Worm (Caenorhabditis elegans) whole organism, L4 larva: ENCODE measurements around the gene Y38H6C.24.
"Not testable (repeated sequence)": the region's sequence is repeated elsewhere in the genome, so short reads cannot be mapped to it uniquely, and the experiment has no call there.

Experiments used
- F10B5.3 ChIP-seq: sonication (generic microtip); optimal IDR thresholded peaks from 2 replicates; lab custom pipeline; 2016; ENCODE audit warnings: mild to moderate bottlenecking, missing genetic modification characterization, missing compliant biosample characterization
- F37D6.2 ChIP-seq: sonication (generic microtip); optimal IDR thresholded peaks from 2 replicates; lab custom pipeline; 2016; ENCODE audit warnings: mild to moderate bottlenecking, missing genetic modification characterization, missing compliant biosample characterization
- F44E2.7 ChIP-seq: fragments of 200-800 bp; sonication (Bioruptor generic); IDR thresholded peaks from 2 replicates; pipeline ENCODE4 v2.1.2; 2022; ENCODE audit warnings: missing genetic modification characterization, missing compliant biosample characterization
- T26A8.4 ChIP-seq: fragments of 200-800 bp; sonication (Bioruptor generic); IDR thresholded peaks from 2 replicates; pipeline ENCODE4 v1.3.6; 2022; ENCODE audit warnings: missing genetic modification characterization, missing compliant biosample characterization
- Y5F2A.4 ChIP-seq: fragments of 200-800 bp; sonication (Bioruptor generic); optimal IDR thresholded peaks from 2 replicates; lab custom pipeline; 2018; ENCODE audit warnings: mild to moderate bottlenecking, missing genetic modification characterization, missing compliant biosample characterization
- aha-1 ChIP-seq: fragments of 150-350 bp; peaks from one replicate; lab custom pipeline; 2014; ENCODE audit warnings: missing biosample characterization, missing genetic modification characterization
- arid-1 ChIP-seq: fragments of 200-800 bp; sonication (Bioruptor generic); conservative IDR thresholded peaks from 2 replicates; pipeline ENCODE4 v1.3.6; 2022; ENCODE audit warnings: missing genetic modification reagents, missing genetic modification characterization, missing compliant biosample characterization
- attf-4 ChIP-seq: sonication (generic microtip); optimal IDR thresholded peaks from 3 replicates; lab custom pipeline; 2017; ENCODE audit warnings: missing biosample characterization, missing genetic modification characterization
- ceh-20 ChIP-seq: fragments of 200-800 bp; sonication (Bioruptor generic); IDR thresholded peaks from 2 replicates; pipeline ENCODE4 v1.3.6; 2022; ENCODE audit warnings: missing genetic modification reagents, missing genetic modification characterization, missing compliant biosample characterization
- ceh-44 ChIP-seq: fragments of 200-800 bp; sonication (Bioruptor generic); IDR thresholded peaks from 2 replicates; pipeline ENCODE4 v1.3.6; 2022; ENCODE audit warnings: missing genetic modification reagents, missing genetic modification characterization, missing compliant biosample characterization
- ceh-62 ChIP-seq: sonication (generic microtip); optimal IDR thresholded peaks from 2 replicates; lab custom pipeline; 2017; ENCODE audit warnings: missing biosample characterization, missing genetic modification characterization
- ces-1 ChIP-seq: fragments of 150-350 bp; sonication (generic microtip); optimal IDR thresholded peaks from 4 replicates; lab custom pipeline; 2014; ENCODE audit warnings: missing biosample characterization, missing genetic modification reagents, missing genetic modification characterization
- daf-16 ChIP-seq, 3 experiments: sonication (generic microtip); optimal IDR thresholded peaks; 2 replicates each; lab custom pipeline; 2016 to 2017; ENCODE audit warnings: missing genetic modification characterization in 3 of 3, missing genetic modification reagents in 3 of 3, mild to moderate bottlenecking in 2 of 3, missing compliant biosample characterization in 2 of 3, missing biosample characterization in 1 of 3, moderate library complexity in 1 of 3
- daf-19 ChIP-seq: fragments of 200-800 bp; sonication (Bioruptor generic); conservative IDR thresholded peaks from 2 replicates; pipeline ENCODE4 v1.3.6; 2022; ENCODE audit warnings: missing genetic modification characterization, missing compliant biosample characterization
- dmd-6 ChIP-seq: fragments of 200-800 bp; sonication (Bioruptor generic); IDR thresholded peaks from 2 replicates; pipeline ENCODE4 v1.3.6; 2022; ENCODE audit warnings: missing genetic modification reagents, missing genetic modification characterization, missing compliant biosample characterization
- dmd-8 ChIP-seq: fragments of 200-800 bp; sonication (Bioruptor generic); IDR thresholded peaks from 2 replicates; pipeline ENCODE4 v1.3.6; 2022; ENCODE audit warnings: missing genetic modification characterization, missing compliant biosample characterization
- dve-1 ChIP-seq: sonication (generic microtip); optimal IDR thresholded peaks from 2 replicates; lab custom pipeline; 2017; ENCODE audit warnings: antibody characterized with exemption, mild to moderate bottlenecking, missing genetic modification characterization, missing compliant biosample characterization; ENCODE audit not compliant: insufficient read depth
- hif-1 ChIP-seq, 2 experiments: sonication (generic microtip); optimal IDR thresholded peaks; 2 replicates each; lab custom pipeline; 2016 to 2017; ENCODE audit warnings: missing compliant biosample characterization in 2 of 2, missing genetic modification characterization in 2 of 2, missing genetic modification reagents in 2 of 2, missing genotype in 2 of 2, mild to moderate bottlenecking in 1 of 2
- hmg-1.1 ChIP-seq: fragments of 200-800 bp; sonication (Bioruptor generic); IDR thresholded peaks from 2 replicates; pipeline ENCODE4 v1.3.6; 2022; ENCODE audit warnings: missing genetic modification reagents, missing genetic modification characterization, missing compliant biosample characterization
- jun-1 ChIP-seq: fragments of 150-350 bp; optimal IDR thresholded peaks from 2 replicates; lab custom pipeline; 2014; ENCODE audit warnings: missing biosample characterization, missing genetic modification reagents, missing genetic modification characterization
- lin-38 ChIP-seq: fragments of 200-800 bp; sonication (Bioruptor generic); IDR thresholded peaks from 2 replicates; pipeline ENCODE4 v1.3.6; 2022; ENCODE audit warnings: missing genetic modification reagents, missing genetic modification characterization, missing compliant biosample characterization
- lin-39 ChIP-seq: fragments of 150-350 bp; optimal IDR thresholded peaks from 2 replicates; lab custom pipeline; 2014; ENCODE audit warnings: missing biosample characterization, missing genetic modification reagents, missing genetic modification characterization
- lir-3 ChIP-seq: sonication (generic microtip); optimal IDR thresholded peaks from 2 replicates; lab custom pipeline; 2016; ENCODE audit warnings: mild to moderate bottlenecking, missing genetic modification characterization, missing compliant biosample characterization
- lsy-2 ChIP-seq, 2 experiments: fragments of 150-350 bp in 1 of 2; sonication (generic microtip) in 1 of 2; optimal IDR thresholded peaks; 2 replicates each; lab custom pipeline; 2014 to 2017; ENCODE audit warnings: missing biosample characterization in 2 of 2, missing genetic modification characterization in 2 of 2
- madf-9 ChIP-seq: fragments of 200-800 bp; sonication (Bioruptor generic); conservative IDR thresholded peaks from 2 replicates; pipeline ENCODE4 v1.3.6; 2022; ENCODE audit warnings: missing genetic modification reagents, missing genetic modification characterization, missing compliant biosample characterization
- nhr-10 ChIP-seq: fragments of 150-350 bp; optimal IDR thresholded peaks from 2 replicates; lab custom pipeline; 2014; ENCODE audit warnings: missing biosample characterization, missing genetic modification characterization
- nhr-111 ChIP-seq: fragments of 200-800 bp; sonication (Bioruptor generic); optimal IDR thresholded peaks from 2 replicates; lab custom pipeline; 2018; ENCODE audit warnings: mild to moderate bottlenecking, missing genetic modification characterization, missing compliant biosample characterization
- nhr-237 ChIP-seq: sonication (generic microtip); optimal IDR thresholded peaks from 2 replicates; lab custom pipeline; 2017; ENCODE audit warnings: missing biosample characterization, missing genetic modification characterization
- nhr-25 ChIP-seq: sonication (generic microtip); optimal IDR thresholded peaks from 2 replicates; lab custom pipeline; 2017; ENCODE audit warnings: missing genetic modification characterization, mild to moderate bottlenecking, missing compliant biosample characterization, antibody characterized with exemption, moderate library complexity, borderline replicate concordance; ENCODE audit not compliant: insufficient read depth
- nhr-76 ChIP-seq: fragments of 150-350 bp; optimal IDR thresholded peaks from 2 replicates; lab custom pipeline; 2014; ENCODE audit warnings: missing biosample characterization, missing genetic modification characterization
- nhr-77 ChIP-seq: fragments of 150-350 bp; optimal IDR thresholded peaks from 2 replicates; lab custom pipeline; 2014; ENCODE audit warnings: missing biosample characterization, missing genetic modification characterization
- pha-4 ChIP-seq, 2 experiments: fragments of 150-350 bp in 1 of 2; fragments of 200-800 bp in 1 of 2; sonication (Bioruptor generic) in 1 of 2; IDR thresholded peaks in 1 of 2; optimal IDR thresholded peaks in 1 of 2; 2 replicates each; pipeline versions ENCODE4 v1.3.6 to Lab custom; 2014 to 2022; ENCODE audit warnings: missing genetic modification characterization in 2 of 2, missing genetic modification reagents in 2 of 2, missing biosample characterization in 1 of 2, missing compliant biosample characterization in 1 of 2
- skn-1 ChIP-seq: fragments of 150-350 bp; optimal IDR thresholded peaks from 2 replicates; lab custom pipeline; 2014; ENCODE audit warnings: missing biosample characterization, missing genetic modification characterization
- spr-1 ChIP-seq: sonication (generic microtip); optimal IDR thresholded peaks from 2 replicates; lab custom pipeline; 2016; ENCODE audit warnings: mild to moderate bottlenecking, missing genetic modification characterization, missing compliant biosample characterization
- spr-3 ChIP-seq: fragments of 200-800 bp; sonication (Bioruptor generic); optimal IDR thresholded peaks from 2 replicates; lab custom pipeline; 2018; ENCODE audit warnings: mild to moderate bottlenecking, missing genetic modification characterization, missing compliant biosample characterization
- tra-1 ChIP-seq: fragments of 200-800 bp; sonication (Bioruptor generic); IDR thresholded peaks from 2 replicates; pipeline ENCODE4 v1.3.6; 2022; ENCODE audit warnings: missing genetic modification reagents, missing genetic modification characterization, missing compliant biosample characterization
- unc-130 ChIP-seq: sonication (generic microtip); optimal IDR thresholded peaks from 2 replicates; lab custom pipeline; 2016; ENCODE audit warnings: missing genetic modification reagents, missing genetic modification characterization, missing compliant biosample characterization
- zfp-3 ChIP-seq: fragments of 200-800 bp; sonication (Bioruptor generic); conservative IDR thresholded peaks from 2 replicates; pipeline ENCODE4 v1.3.6; 2022; ENCODE audit warnings: missing genetic modification reagents, missing genetic modification characterization, missing compliant biosample characterization
- zip-11 ChIP-seq: fragments of 200-800 bp; sonication (Bioruptor generic); IDR thresholded peaks from 2 replicates; pipeline ENCODE4 v1.3.6; 2022; ENCODE audit warnings: missing genetic modification characterization, missing compliant biosample characterization

The Y38H6C.24 gene

ce11 chrV:20558270-20558669 lies 32.0 kb downstream of the Y38H6C.24 start, which contains the start of gene abf-4:
TSS of gene abf-4 (minus strand) at chrV:20558370.
- no peak for TF ChIP-seq lin-39 (tag; lab: Kevin White, UChicago)
- TF ChIP-seq zip-11 (GFP tag; lab: Robert Waterston, UW), result no peak
- TF ChIP-seq attf-4 (tag; lab: Kevin White, UChicago), result no peak
- no peak for TF ChIP-seq dmd-6 (GFP tag; lab: Robert Waterston, UW)
- no peak for TF ChIP-seq T26A8.4 (GFP tag; lab: Robert Waterston, UW)
- no peak for TF ChIP-seq nhr-25 (tag; lab: Kevin White, UChicago)
- no peak for TF ChIP-seq daf-19
- no peak for TF ChIP-seq pha-4 (GFP tag; IDR thresholded peaks at IDR 0.05; lab: Robert Waterston, UW)
- TF ChIP-seq pha-4 (tag; optimal IDR thresholded peaks at IDR 0.05; lab: Kevin White, UChicago), result no peak
- TF ChIP-seq ceh-44, result no peak
- no peak for TF ChIP-seq daf-16 (GFP tag; optimal IDR thresholded peaks at IDR 0.05; lab: Kevin White, UChicago)
- TF ChIP-seq daf-16 (tag; optimal IDR thresholded peaks at IDR 0.05; lab: Kevin White, UChicago), result no peak
- TF ChIP-seq spr-1 (tag; lab: Kevin White, UChicago), result no peak
- no peak for TF ChIP-seq dve-1
- TF ChIP-seq spr-3 (GFP tag; lab: Kevin White, UChicago), result no peak
- no peak for TF ChIP-seq zfp-3 (GFP tag; lab: Robert Waterston, UW)
- no peak for TF ChIP-seq Y5F2A.4
- TF ChIP-seq unc-130 (GFP tag; lab: Kevin White, UChicago), result no peak
- no peak for TF ChIP-seq tra-1 (GFP tag; lab: Robert Waterston, UW)
- no peak for TF ChIP-seq madf-9
- TF ChIP-seq, all 104 proteins: peak for 0

ce11 chrV:20561795-20562194 lies 35.6 kb downstream of the Y38H6C.24 start, which contains the start of gene F26F2.1:
TSS of gene F26F2.1 (minus strand) at chrV:20561895.
- no peak for TF ChIP-seq zfp-3 (GFP tag; lab: Robert Waterston, UW)
- no peak for TF ChIP-seq arid-1 (GFP tag; lab: Robert Waterston, UW)
- no peak for TF ChIP-seq nhr-237 (tag; lab: Kevin White, UChicago)
- TF ChIP-seq dmd-8, result no peak
- TF ChIP-seq skn-1 (tag; lab: Kevin White, UChicago), result no peak

- TF ChIP-seq unc-130 (GFP tag; lab: Kevin White, UChicago); lir-3 (tag; lab: Kevin White, UChicago); nhr-111 (GFP tag; lab: Kevin White, UChicago): not testable (repeated sequence)
Measured at ce11 chrV:20564054-20564453, 37.8 kb downstream of the Y38H6C.24 start, which contains the start of gene F26F2.13. TSS of gene F26F2.13 (plus strand) at chrV:20564354.

ce11 chrV:20566454-20566853 lies 40.2 kb downstream of the Y38H6C.24 start, which contains the start of gene F26F2.3:
TSS of gene F26F2.3 (minus strand) at chrV:20566554.
- no peak for TF ChIP-seq ces-1
- TF ChIP-seq nhr-77 (tag; lab: Kevin White, UChicago), result no peak
- TF ChIP-seq daf-16 (GFP tag; optimal IDR thresholded peaks at IDR 0.05; lab: Kevin White, UChicago), result no peak
- no peak for TF ChIP-seq daf-16 (tag; optimal IDR thresholded peaks at IDR 0.05; lab: Kevin White, UChicago)
- no peak for TF ChIP-seq spr-1 (tag; lab: Kevin White, UChicago)
- no peak for TF ChIP-seq lin-38
- no peak for TF ChIP-seq nhr-10 (tag; lab: Kevin White, UChicago)
- no peak for TF ChIP-seq hmg-1.1 (GFP tag; lab: Robert Waterston, UW)
- no peak for TF ChIP-seq F10B5.3
- no peak for TF ChIP-seq ceh-20
- no peak for TF ChIP-seq hif-1 (tag; optimal IDR thresholded peaks at IDR 0.05; lab: Kevin White, UChicago)
- no peak for TF ChIP-seq dmd-6 (GFP tag; lab: Robert Waterston, UW)
- TF ChIP-seq tra-1 (GFP tag; lab: Robert Waterston, UW), result no peak
- no peak for TF ChIP-seq nhr-76 (tag; lab: Kevin White, UChicago)
- TF ChIP-seq jun-1 (tag; lab: Kevin White, UChicago), result no peak
- no peak for TF ChIP-seq lsy-2 (tag; optimal IDR thresholded peaks at IDR 0.05; lab: Kevin White, UChicago)
- no peak for TF ChIP-seq zip-11 (GFP tag; lab: Robert Waterston, UW)
- no peak for TF ChIP-seq F44E2.7
- TF ChIP-seq ceh-62 (tag; lab: Kevin White, UChicago), result no peak
- TF ChIP-seq aha-1 (tag; lab: Kevin White, UChicago), result no peak
- no peak for TF ChIP-seq F37D6.2 (tag; lab: Kevin White, UChicago)
- TF ChIP-seq, all 104 proteins: peak for 0
